Worm (Caenorhabditis elegans) whole organism, early embryonic: ENCODE data around the gene ptp-5.1.

ENCODE experiments used
- hmbx-1 ChIP-seq: sonication (generic microtip); optimal IDR thresholded peaks from 2 replicates; lab custom pipeline; 2016; ENCODE audit warnings: mild to moderate bottlenecking, missing genetic modification characterization, missing compliant biosample characterization
- pes-1 ChIP-seq: fragments of 200-800 bp; sonication (Bioruptor generic); IDR thresholded peaks from 2 replicates; pipeline ENCODE4 v1.3.6; 2022; ENCODE audit warnings: missing genetic modification reagents, missing genetic modification characterization, missing compliant biosample characterization
- sea-1 ChIP-seq: fragments of 200-800 bp; sonication (Bioruptor generic); conservative IDR thresholded peaks from 2 replicates; pipeline ENCODE4 v1.3.6; 2022; ENCODE audit warnings: missing genetic modification characterization, missing compliant biosample characterization
- tra-4 ChIP-seq: sonication (generic microtip); optimal IDR thresholded peaks from 2 replicates; lab custom pipeline; 2017; ENCODE audit warnings: missing genetic modification characterization, missing compliant biosample characterization

The ptp-5.1 gene

DNA sequence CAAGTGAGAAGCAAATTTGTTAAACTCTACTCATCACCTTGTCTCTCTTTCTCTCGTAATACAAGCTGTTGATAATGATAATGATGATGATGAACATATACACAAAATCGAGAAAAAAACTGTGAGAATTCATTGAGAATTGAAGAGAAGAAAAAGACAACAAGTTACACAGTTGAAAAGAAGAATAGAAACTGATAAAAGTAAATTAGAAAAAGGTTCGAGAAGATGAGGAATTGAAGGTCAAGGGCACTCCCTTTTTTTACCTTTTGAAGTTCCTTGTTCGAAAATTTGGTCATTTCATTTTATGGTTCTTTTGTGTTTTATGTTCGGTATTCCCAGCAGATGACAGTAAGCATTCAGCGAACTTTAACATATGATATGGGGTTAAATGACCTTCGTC, 50.2 kb downstream of the ptp-5.1 start:
- TF ChIP-seq hmbx-1 (tag; lab: Kevin White, UChicago) (no peak), tra-4 (tag; lab: Kevin White, UChicago) (no peak), sea-1 (GFP tag; lab: Robert Waterston, UW) (no peak), pes-1 (GFP tag; lab: Robert Waterston, UW) (no peak)
